Worm (Caenorhabditis elegans) whole organism, mixed stage, embryonic: ENCODE measurements around the gene Y39E4A.1.

Experiments
- M03D4.4 ChIP-seq: sonication (generic microtip); optimal IDR thresholded peaks from 2 replicates; lab custom pipeline; 2017; ENCODE audit warnings: mild to moderate bottlenecking, missing genetic modification characterization, missing compliant biosample characterization
- bed-3 ChIP-seq: fragments of 200-800 bp; sonication (Bioruptor generic); optimal IDR thresholded peaks from 3 replicates; lab custom pipeline; 2018; ENCODE audit warnings: mild to moderate bottlenecking, missing genetic modification characterization, moderate library complexity, missing compliant biosample characterization
- blmp-1 ChIP-seq: fragments of 150-350 bp; optimal IDR thresholded peaks from 2 replicates; lab custom pipeline; 2014; ENCODE audit warnings: missing biosample characterization, missing genetic modification characterization
- ceh-39 ChIP-seq: fragments of 150-350 bp; optimal IDR thresholded peaks from 2 replicates; lab custom pipeline; 2014; ENCODE audit warnings: missing biosample characterization, missing genetic modification characterization
- ceh-43 ChIP-seq: fragments of 200-800 bp; sonication (Bioruptor generic); optimal IDR thresholded peaks from 2 replicates; lab custom pipeline; 2018; ENCODE audit warnings: mild to moderate bottlenecking, missing genetic modification characterization, moderate library complexity, missing compliant biosample characterization
- ces-1 ChIP-seq: fragments of 150-350 bp; optimal IDR thresholded peaks from 2 replicates; lab custom pipeline; 2014; ENCODE audit warnings: missing biosample characterization, missing genetic modification reagents, missing genetic modification characterization
- cnd-1 ChIP-seq: fragments of 200-800 bp; sonication (Bioruptor generic); optimal IDR thresholded peaks from 2 replicates; lab custom pipeline; 2018; ENCODE audit warnings: mild to moderate bottlenecking, missing genetic modification characterization, missing compliant biosample characterization
- drap-1 ChIP-seq: fragments of 200-800 bp; sonication (Bioruptor generic); optimal IDR thresholded peaks from 3 replicates; lab custom pipeline; 2018; ENCODE audit warnings: mild to moderate bottlenecking, missing genetic modification characterization, missing compliant biosample characterization
- elt-1 ChIP-seq: sonication (generic microtip); optimal IDR thresholded peaks from 2 replicates; lab custom pipeline; 2017; ENCODE audit warnings: missing genetic modification characterization, mild to moderate bottlenecking, missing compliant biosample characterization, antibody characterized with exemption, moderate library complexity, borderline replicate concordance; ENCODE audit not compliant: insufficient read depth
- elt-3 ChIP-seq: fragments of 150-350 bp; optimal IDR thresholded peaks from 2 replicates; lab custom pipeline; 2014; ENCODE audit warnings: missing biosample characterization, missing genetic modification characterization
- flh-1 ChIP-seq: fragments of 200-800 bp; sonication (Bioruptor generic); optimal IDR thresholded peaks from 2 replicates; lab custom pipeline; 2018; ENCODE audit warnings: mild to moderate bottlenecking, missing genetic modification characterization, moderate library complexity, missing compliant biosample characterization
- ham-2 ChIP-seq: fragments of 200-800 bp; sonication (Bioruptor generic); optimal IDR thresholded peaks from 2 replicates; lab custom pipeline; 2018; ENCODE audit warnings: mild to moderate bottlenecking, missing genetic modification characterization, missing compliant biosample characterization
- hlh-1 ChIP-seq: fragments of 150-350 bp; optimal IDR thresholded peaks from 2 replicates; lab custom pipeline; 2014; ENCODE audit warnings: missing biosample characterization, missing genetic modification reagents, missing genetic modification characterization
- lin-13 ChIP-seq: fragments of 150-350 bp; optimal IDR thresholded peaks from 2 replicates; lab custom pipeline; 2014; ENCODE audit warnings: missing biosample characterization, missing genetic modification characterization
- lin-32 ChIP-seq: fragments of 200-800 bp; sonication (Bioruptor generic); optimal IDR thresholded peaks from 2 replicates; lab custom pipeline; 2018; ENCODE audit warnings: mild to moderate bottlenecking, missing genetic modification characterization, missing compliant biosample characterization
- lsy-2 ChIP-seq: fragments of 150-350 bp; optimal IDR thresholded peaks from 2 replicates; lab custom pipeline; 2014; ENCODE audit warnings: missing biosample characterization, missing genetic modification characterization
- mab-5 ChIP-seq: fragments of 150-350 bp; optimal IDR thresholded peaks from 2 replicates; lab custom pipeline; 2014; ENCODE audit warnings: missing biosample characterization, missing genetic modification characterization
- mep-1 ChIP-seq: fragments of 150-350 bp; optimal IDR thresholded peaks from 2 replicates; lab custom pipeline; 2017; ENCODE audit warnings: missing biosample characterization, missing genetic modification reagents, missing genetic modification characterization, inconsistent platforms
- mls-2 ChIP-seq: sonication (generic microtip); optimal IDR thresholded peaks from 2 replicates; lab custom pipeline; 2016; ENCODE audit warnings: mild to moderate bottlenecking, missing genetic modification characterization, moderate library complexity, missing compliant biosample characterization
- nhr-12 ChIP-seq: fragments of 150-350 bp; optimal IDR thresholded peaks from 2 replicates; lab custom pipeline; 2014; ENCODE audit warnings: missing biosample characterization, missing genetic modification characterization
- nhr-237 ChIP-seq: fragments of 150-350 bp; optimal IDR thresholded peaks from 2 replicates; lab custom pipeline; 2014; ENCODE audit warnings: missing biosample characterization, missing genetic modification characterization
- nhr-28 ChIP-seq: fragments of 150-350 bp; optimal IDR thresholded peaks from 2 replicates; lab custom pipeline; 2014; ENCODE audit warnings: missing biosample characterization, missing genetic modification characterization
- nhr-76 ChIP-seq: sonication (generic microtip); optimal IDR thresholded peaks from 2 replicates; lab custom pipeline; 2017; ENCODE audit warnings: missing biosample characterization, missing genetic modification characterization
- pha-4 ChIP-seq: fragments of 150-350 bp; optimal IDR thresholded peaks from 2 replicates; lab custom pipeline; 2018; ENCODE audit warnings: missing biosample characterization, missing genetic modification reagents, missing genetic modification characterization
- sem-2 ChIP-seq: fragments of 200-800 bp; sonication (Bioruptor generic); optimal IDR thresholded peaks from 2 replicates; lab custom pipeline; 2018; ENCODE audit warnings: mild to moderate bottlenecking, missing genetic modification characterization, missing compliant biosample characterization
- snpc-4 ChIP-seq: fragments of 150-350 bp; optimal IDR thresholded peaks from 2 replicates; lab custom pipeline; 2014; ENCODE audit warnings: missing biosample characterization, missing genetic modification characterization
- sptf-1 ChIP-seq: sonication (generic microtip); optimal IDR thresholded peaks from 2 replicates; lab custom pipeline; 2017; ENCODE audit warnings: mild to moderate bottlenecking, missing genetic modification characterization, moderate library complexity, missing compliant biosample characterization
- tbx-8 ChIP-seq: fragments of 200-800 bp; sonication (Bioruptor generic); optimal IDR thresholded peaks from 2 replicates; lab custom pipeline; 2018; ENCODE audit warnings: mild to moderate bottlenecking, missing genetic modification characterization, moderate library complexity, missing compliant biosample characterization
- unc-120 ChIP-seq: sonication (generic microtip); optimal IDR thresholded peaks from 2 replicates; lab custom pipeline; 2017; ENCODE audit warnings: missing genetic modification characterization, missing compliant biosample characterization; ENCODE audit not compliant: poor library complexity, severe bottlenecking
- unc-39 ChIP-seq: fragments of 150-350 bp; optimal IDR thresholded peaks from 2 replicates; lab custom pipeline; 2014; ENCODE audit warnings: missing biosample characterization, missing genetic modification characterization
- unc-62 ChIP-seq: fragments of 150-350 bp; optimal IDR thresholded peaks from 2 replicates; lab custom pipeline; 2014; ENCODE audit warnings: missing biosample characterization, missing genetic modification reagents, missing genetic modification characterization
- zip-8 ChIP-seq: fragments of 150-350 bp; optimal IDR thresholded peaks from 2 replicates; lab custom pipeline; 2014; ENCODE audit warnings: missing biosample characterization, missing genetic modification characterization
- ztf-11 ChIP-seq: fragments of 150-350 bp; optimal IDR thresholded peaks from 2 replicates; lab custom pipeline; 2014; ENCODE audit warnings: missing biosample characterization, missing genetic modification characterization

The Y39E4A.1 gene

DNA sequence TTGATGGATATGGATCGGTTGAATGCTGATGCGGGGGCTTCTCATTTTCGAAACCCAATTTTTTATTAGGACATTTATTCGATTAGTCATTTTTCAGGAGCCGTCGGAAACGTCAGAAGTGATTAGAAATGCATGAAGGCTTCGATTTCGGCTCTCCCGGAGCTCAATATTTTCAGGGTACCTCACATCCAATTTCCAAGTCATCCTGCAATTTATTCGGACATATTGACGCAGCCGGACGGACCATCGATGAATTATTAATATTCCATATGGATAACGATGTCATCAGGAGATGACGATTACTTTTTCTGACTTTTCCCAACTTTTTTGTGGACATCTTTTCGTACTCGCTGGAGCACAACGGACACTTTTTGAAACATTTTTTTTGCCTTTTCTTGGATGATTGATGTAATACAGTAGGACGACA lies 44.6 kb upstream of the Y39E4A.1 start:
- no peak for TF ChIP-seq mep-1
- no peak for TF ChIP-seq elt-1
- TF ChIP-seq lin-13 (tag; lab: Kevin White, UChicago): no peak
- TF ChIP-seq ceh-43 (GFP tag; lab: Kevin White, UChicago): no peak
- no peak for TF ChIP-seq nhr-28 (tag; lab: Kevin White, UChicago)
- no peak for TF ChIP-seq mls-2 (tag; lab: Kevin White, UChicago)
- no peak for TF ChIP-seq nhr-12
- no peak for TF ChIP-seq unc-39 (tag; lab: Kevin White, UChicago)
- no peak for TF ChIP-seq pha-4 (tag; lab: Kevin White, UChicago)
- no peak for TF ChIP-seq snpc-4 (tag; lab: Kevin White, UChicago)
- TF ChIP-seq mab-5: no peak
- no peak for TF ChIP-seq cnd-1 (tag; lab: Kevin White, UChicago)
- no peak for TF ChIP-seq ham-2 (GFP tag; lab: Kevin White, UChicago)
- TF ChIP-seq flh-1 (GFP tag; lab: Kevin White, UChicago): no peak

DNA sequence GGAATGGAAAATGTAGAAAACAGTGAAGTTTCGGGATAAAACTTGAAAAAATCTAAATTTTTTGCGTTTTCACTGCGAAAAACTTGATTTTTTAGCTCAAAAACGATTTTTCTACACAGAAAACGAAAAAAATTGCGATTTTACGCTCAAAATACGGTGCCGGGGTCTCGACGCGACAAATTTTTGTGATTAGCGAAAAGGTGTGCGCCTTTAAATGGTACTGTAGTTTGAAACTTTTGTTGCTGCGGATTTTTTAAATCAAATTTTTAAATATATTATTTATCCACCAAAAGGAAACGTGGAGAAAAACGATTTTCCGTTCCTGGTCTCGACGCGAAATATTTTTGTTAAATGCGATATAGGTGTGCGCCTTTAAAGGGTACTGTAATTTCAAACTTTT lies 44.0 kb upstream of the Y39E4A.1 start:
- TF ChIP-seq blmp-1 (tag; lab: Kevin White, UChicago): no peak
- no peak for TF ChIP-seq ztf-11
- no peak for TF ChIP-seq unc-62
- no peak for TF ChIP-seq unc-120 (tag; lab: Kevin White, UChicago)
- no peak for TF ChIP-seq lin-13 (tag; lab: Kevin White, UChicago)
- TF ChIP-seq lsy-2 (tag; lab: Kevin White, UChicago): no peak
- no peak for TF ChIP-seq elt-1
- TF ChIP-seq mls-2 (tag; lab: Kevin White, UChicago): no peak
- TF ChIP-seq pha-4 (tag; lab: Kevin White, UChicago): no peak
- TF ChIP-seq snpc-4 (tag; lab: Kevin White, UChicago): no peak
- TF ChIP-seq mep-1: no peak
- TF ChIP-seq zip-8: no peak
- no peak for TF ChIP-seq lin-32 (GFP tag; lab: Kevin White, UChicago)
- no peak for TF ChIP-seq flh-1 (GFP tag; lab: Kevin White, UChicago)
- no peak for TF ChIP-seq ceh-43 (GFP tag; lab: Kevin White, UChicago)

DNA sequence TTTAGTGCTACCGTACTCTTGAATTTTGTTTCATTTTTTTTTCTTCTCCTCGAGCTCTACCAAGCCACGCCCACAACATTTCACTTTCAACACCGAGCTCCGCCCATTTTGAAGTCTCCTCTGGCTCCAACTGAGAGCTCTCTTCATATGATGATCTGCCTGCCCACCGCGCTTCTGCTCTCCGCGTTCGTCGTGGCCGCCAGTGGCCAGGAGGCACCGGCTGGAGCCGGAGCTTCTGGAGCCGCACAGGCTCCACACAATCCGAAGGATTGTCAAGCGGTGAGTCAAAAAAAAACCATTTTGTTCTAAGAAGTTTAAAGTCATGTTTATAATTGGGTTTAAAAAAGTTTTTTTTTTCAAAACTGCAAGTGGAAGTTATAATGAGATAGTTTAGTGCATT lies 40.8 kb upstream of the Y39E4A.1 start, which contains the start of gene flp-14:
Gene flp-14, plus strand, starts transcription at position 146 of the 400 bp plus-strand sequence.
- TF ChIP-seq sem-2 (GFP tag; lab: Kevin White, UChicago) (no peak), hlh-1 (tag; lab: Kevin White, UChicago) (no peak), ztf-11 (no peak), ham-2 (GFP tag; lab: Kevin White, UChicago) (no peak)
- TF ChIP-seq, all 35 proteins: peak for 0

DNA sequence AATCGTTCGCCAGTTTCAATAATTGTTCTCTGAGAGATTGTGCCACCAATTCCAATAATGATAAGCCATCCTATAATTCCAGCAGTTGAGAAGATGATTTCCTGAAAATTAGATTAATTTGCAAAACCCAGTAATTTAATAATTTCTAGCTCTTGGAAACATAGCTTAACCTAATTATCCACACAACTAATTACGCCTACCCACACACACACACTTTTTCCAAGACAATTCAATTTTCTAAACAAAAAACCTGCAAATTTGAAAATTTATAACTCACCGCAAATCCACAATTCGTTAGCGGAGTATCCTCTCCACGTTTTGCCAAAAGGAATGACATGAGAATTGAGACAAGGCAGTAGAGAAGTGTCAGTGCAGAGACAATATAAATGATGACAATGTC lies 34.8 kb upstream of the Y39E4A.1 start:
- no peak for TF ChIP-seq snpc-4 (tag; lab: Kevin White, UChicago)
- peak; percentile 62 for TF ChIP-seq ces-1

DNA sequence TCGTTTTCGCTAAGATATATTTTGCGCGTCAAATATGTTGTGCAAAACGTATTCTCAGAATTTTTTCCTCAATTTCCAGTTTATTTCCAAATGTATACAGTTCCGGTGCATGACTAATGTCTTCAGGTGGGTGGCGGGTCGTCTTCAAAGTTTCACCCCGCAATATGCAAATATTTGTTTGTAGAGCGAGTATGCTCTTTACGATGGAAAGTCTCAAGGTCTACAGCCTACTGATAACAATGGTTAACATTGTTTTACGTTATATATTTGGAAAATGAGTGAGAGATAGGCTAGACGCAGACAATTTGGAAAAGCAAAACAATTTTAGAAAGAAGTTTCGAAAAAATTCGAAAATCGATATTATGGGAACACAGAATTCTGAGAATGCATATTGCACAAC lies 33.4 kb upstream of the Y39E4A.1 start:
- no peak for TF ChIP-seq mab-5
- TF ChIP-seq flh-1 (GFP tag; lab: Kevin White, UChicago): no peak
- no peak for TF ChIP-seq unc-39 (tag; lab: Kevin White, UChicago)
- TF ChIP-seq pha-4 (tag; lab: Kevin White, UChicago): no peak
- TF ChIP-seq nhr-76 (tag; lab: Kevin White, UChicago): no peak
- TF ChIP-seq drap-1 (GFP tag; lab: Kevin White, UChicago): no peak
- TF ChIP-seq tbx-8: no peak
- TF ChIP-seq blmp-1 (tag; lab: Kevin White, UChicago): no peak
- TF ChIP-seq ceh-39 (tag; lab: Kevin White, UChicago): no peak
- no peak for TF ChIP-seq cnd-1 (tag; lab: Kevin White, UChicago)
- TF ChIP-seq sem-2 (GFP tag; lab: Kevin White, UChicago): no peak
- no peak for TF ChIP-seq zip-8
- TF ChIP-seq ceh-43 (GFP tag; lab: Kevin White, UChicago): no peak
- TF ChIP-seq bed-3 (GFP tag; lab: Kevin White, UChicago): no peak

DNA sequence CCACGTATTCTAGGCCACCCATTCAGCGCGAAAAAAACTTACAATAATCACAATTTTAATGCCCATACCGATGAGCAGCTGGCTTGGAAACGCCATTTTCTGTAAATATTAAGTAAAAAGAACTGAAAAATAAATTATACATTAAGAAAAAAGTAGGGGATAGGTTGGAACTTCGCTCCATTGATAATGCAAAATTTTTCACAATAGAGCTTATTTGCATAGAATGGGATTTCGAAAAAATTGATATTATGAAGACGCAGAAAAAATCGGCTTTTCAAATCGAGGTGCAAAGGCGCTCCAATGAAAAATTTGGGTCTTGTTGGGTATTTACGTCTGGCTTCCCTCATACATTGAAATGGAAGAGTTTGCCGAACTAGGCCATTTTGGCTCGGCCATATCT lies 32.6 kb upstream of the Y39E4A.1 start, which contains the start of gene Y37D8A.16:
Gene Y37D8A.16, minus strand, starts transcription at position 101 of the 400 bp plus-strand sequence.
- TF ChIP-seq ham-2 (GFP tag; lab: Kevin White, UChicago) (no peak), zip-8 (no peak), snpc-4 (tag; lab: Kevin White, UChicago) (no peak), lsy-2 (tag; lab: Kevin White, UChicago) (no peak), mls-2 (tag; lab: Kevin White, UChicago) (no peak), bed-3 (GFP tag; lab: Kevin White, UChicago) (no peak), hlh-1 (tag; lab: Kevin White, UChicago) (no peak), sptf-1 (tag; lab: Kevin White, UChicago) (no peak), lin-32 (GFP tag; lab: Kevin White, UChicago) (no peak), M03D4.4 (no peak), nhr-237 (tag; lab: Kevin White, UChicago) (no peak), elt-1 (no peak), tbx-8 (no peak), ztf-11 (no peak), ces-1 (no peak), elt-3 (tag; lab: Kevin White, UChicago) (no peak), unc-39 (tag; lab: Kevin White, UChicago) (no peak), unc-120 (tag; lab: Kevin White, UChicago) (no peak), mab-5 (no peak)
